Worm (Caenorhabditis elegans) whole organism, L1 larva: ENCODE results near the gene arrd-24.

Experiments used
- egl-27 ChIP-seq, 2 experiments: fragments of 150-350 bp in 1 of 2; sonication (generic microtip); optimal IDR thresholded peaks; 3 replicates each; lab custom pipeline; 2017 to 2018; ENCODE audit warnings: missing biosample characterization in 2 of 2, missing genetic modification characterization in 2 of 2, missing genetic modification reagents in 2 of 2
- hpl-2 ChIP-seq: fragments of 150-350 bp; optimal IDR thresholded peaks from 2 replicates; lab custom pipeline; 2014; ENCODE audit warnings: missing biosample characterization, missing genetic modification reagents, missing genetic modification characterization
- jun-1 ChIP-seq: fragments of 150-350 bp; optimal IDR thresholded peaks from 2 replicates; lab custom pipeline; 2014; ENCODE audit warnings: missing biosample characterization, missing genetic modification reagents, missing genetic modification characterization
- lin-14 ChIP-seq: fragments of 200-800 bp; sonication (Bioruptor generic); optimal IDR thresholded peaks from 2 replicates; lab custom pipeline; 2018; ENCODE audit warnings: mild to moderate bottlenecking, missing genetic modification characterization, moderate library complexity, missing compliant biosample characterization
- lin-15B ChIP-seq: fragments of 150-350 bp; sonication (generic microtip); optimal IDR thresholded peaks from 3 replicates; lab custom pipeline; 2014; ENCODE audit warnings: missing biosample characterization, missing genetic modification characterization
- lin-39 ChIP-seq: fragments of 150-350 bp; optimal IDR thresholded peaks from 2 replicates; lab custom pipeline; 2014; ENCODE audit warnings: missing biosample characterization, missing genetic modification reagents, missing genetic modification characterization
- nhr-20 ChIP-seq: sonication (generic microtip); optimal IDR thresholded peaks from 2 replicates; lab custom pipeline; 2016; ENCODE audit warnings: mild to moderate bottlenecking, missing genetic modification characterization, missing compliant biosample characterization
- sox-4 ChIP-seq: sonication (generic microtip); optimal IDR thresholded peaks from 2 replicates; lab custom pipeline; 2016; ENCODE audit warnings: missing genetic modification characterization, missing compliant biosample characterization
- tlp-1 ChIP-seq: fragments of 150-350 bp; optimal IDR thresholded peaks from 2 replicates; lab custom pipeline; 2014; ENCODE audit warnings: missing biosample characterization, missing genetic modification characterization
- xbp-1 ChIP-seq: sonication (generic microtip); optimal IDR thresholded peaks from 2 replicates; lab custom pipeline; 2016; ENCODE audit warnings: missing genetic modification characterization, missing compliant biosample characterization
- zag-1 ChIP-seq: fragments of 150-350 bp; optimal IDR thresholded peaks from 2 replicates; lab custom pipeline; 2014; ENCODE audit warnings: missing biosample characterization, missing genetic modification characterization

ce11 chrX:14015366-14015765 is 35.0 kb upstream of the arrd-24 start, which contains the start of gene C04C11.25:
- TF ChIP-seq lin-15B: no peak
- no peak for TF ChIP-seq egl-27 (tag; optimal IDR thresholded peaks at IDR 0.05; lab: Kevin White, UChicago)
- no peak for TF ChIP-seq lin-39 (tag; lab: Kevin White, UChicago)
- no peak for TF ChIP-seq zag-1 (tag; lab: Kevin White, UChicago)
- no peak for TF ChIP-seq jun-1 (tag; lab: Kevin White, UChicago)
- TF ChIP-seq tlp-1: no peak
- TF ChIP-seq hpl-2 (GFP tag; lab: Kevin White, UChicago): no peak
- no peak for TF ChIP-seq lin-14 (GFP tag; lab: Kevin White, UChicago)
- no peak for TF ChIP-seq xbp-1 (tag; lab: Kevin White, UChicago)
- TF ChIP-seq nhr-20 (tag; lab: Kevin White, UChicago): no peak
- no peak for TF ChIP-seq sox-4
